Fruit fly (Drosophila melanogaster) whole organism, wandering third instar larva: ENCODE results near the gene ara.

Experiments used
- CG32264 ChIP-seq: fragments of 200-800 bp; sonication (Bioruptor generic); optimal IDR thresholded peaks from 2 replicates; lab custom pipeline; 2016; ENCODE audit warnings: missing biosample characterization, missing genetic modification characterization
- CG9705 ChIP-seq: fragments of 200-800 bp; sonication (Bioruptor generic); optimal IDR thresholded peaks from 2 replicates; lab custom pipeline; 2018; ENCODE audit warnings: missing biosample characterization, mild to moderate bottlenecking, missing genetic modification characterization
- CrebA ChIP-seq: fragments of 200-800 bp; sonication (Bioruptor generic); optimal IDR thresholded peaks from 2 replicates; lab custom pipeline; 2016; ENCODE audit warnings: missing biosample characterization, mild to moderate bottlenecking, missing genetic modification characterization, borderline replicate concordance
- Dfd ChIP-seq: fragments of >200 bp; optimal IDR thresholded peaks from 2 replicates; lab custom pipeline; 2017; ENCODE audit warnings: missing biosample characterization, missing genetic modification characterization
- Dif ChIP-seq: fragments of 200-275, 200-300 bp; sonication (Bioruptor generic); optimal IDR thresholded peaks from 2 replicates; lab custom pipeline; 2018; ENCODE audit warnings: missing biosample characterization, missing genetic modification characterization; ENCODE audit not compliant: partially characterized antibody
- HLH106 ChIP-seq: fragments of 200-800 bp; optimal IDR thresholded peaks from 3 replicates; lab custom pipeline; 2019; ENCODE audit warnings: missing biosample characterization, mild to moderate bottlenecking, missing genetic modification characterization, moderate library complexity
- Hr83 ChIP-seq: fragments of 200-300 bp; sonication (Bioruptor generic); optimal IDR thresholded peaks from 2 replicates; lab custom pipeline; 2016; ENCODE audit warnings: missing biosample characterization, mild to moderate bottlenecking, missing genetic modification characterization, moderate library complexity; ENCODE audit not compliant: poor library complexity, severe bottlenecking
- Jra ChIP-seq: sonication (Bioruptor generic); optimal IDR thresholded peaks from 2 replicates; lab custom pipeline; 2016; ENCODE audit warnings: missing biosample characterization, missing genetic modification characterization
- Mio ChIP-seq: sonication (Bioruptor generic); optimal IDR thresholded peaks from 2 replicates; lab custom pipeline; 2016; ENCODE audit warnings: missing biosample characterization, missing genetic modification characterization
- N ChIP-seq: fragments of >200 bp; optimal IDR thresholded peaks from 2 replicates; lab custom pipeline; 2018; ENCODE audit warnings: missing biosample characterization, missing external identifiers, missing genetic modification characterization
- OdsH ChIP-seq: fragments of 200-800 bp; sonication (Bioruptor generic); optimal IDR thresholded peaks from 2 replicates; lab custom pipeline; 2016; ENCODE audit warnings: missing biosample characterization, mild to moderate bottlenecking, missing genetic modification characterization
- Sp1 ChIP-seq: fragments of 200-800 bp; sonication (Bioruptor generic); optimal IDR thresholded peaks from 3 replicates; lab custom pipeline; 2019; ENCODE audit warnings: missing biosample characterization, mild to moderate bottlenecking, missing genetic modification characterization, moderate library complexity
- Vsx2 ChIP-seq: fragments of 200-300, 225-300 bp; sonication (Bioruptor generic); optimal IDR thresholded peaks from 2 replicates; lab custom pipeline; 2018; ENCODE audit warnings: missing biosample characterization, missing genetic modification characterization; ENCODE audit not compliant: partially characterized antibody
- brk ChIP-seq: fragments of 200-800 bp; sonication (Bioruptor generic); optimal IDR thresholded peaks from 2 replicates; lab custom pipeline; 2016; ENCODE audit warnings: missing biosample characterization, mild to moderate bottlenecking, missing genetic modification characterization
- dl ChIP-seq, 2 experiments: fragments of 175-275, 200-275 bp in 1 of 2; fragments of 200-275 bp in 1 of 2; sonication (Bioruptor generic); optimal IDR thresholded peaks; lab custom pipeline; 2018; ENCODE audit warnings: mild to moderate bottlenecking in 2 of 2, missing biosample characterization in 2 of 2, missing genetic modification characterization in 2 of 2, moderate library complexity in 2 of 2; ENCODE audit not compliant: partially characterized antibody in 2 of 2, insufficient read depth in 1 of 2
- dmrt93B ChIP-seq: fragments of 200-800 bp; sonication (Bioruptor generic); optimal IDR thresholded peaks from 2 replicates; lab custom pipeline; 2018; ENCODE audit warnings: missing biosample characterization, mild to moderate bottlenecking, missing genetic modification characterization
- dsf ChIP-seq: sonication (Bioruptor generic); optimal IDR thresholded peaks from 2 replicates; lab custom pipeline; 2016; ENCODE audit warnings: missing biosample characterization, missing genetic modification characterization, borderline replicate concordance
- ey ChIP-seq: fragments of 200-800 bp; sonication (Bioruptor generic); optimal IDR thresholded peaks from 2 replicates; lab custom pipeline; 2016; ENCODE audit warnings: missing biosample characterization, missing genetic modification characterization
- foxo ChIP-seq, 2 experiments: fragments of 200-800 bp; sonication (Bioruptor generic); optimal IDR thresholded peaks; 2 replicates in 1 of 2; 3 replicates in 1 of 2; lab custom pipeline; 2016 to 2017; ENCODE audit warnings: missing biosample characterization in 2 of 2, missing genetic modification characterization in 2 of 2
- fru ChIP-seq: fragments of 200-800 bp; sonication (Bioruptor generic); optimal IDR thresholded peaks from 3 replicates; lab custom pipeline; 2016; ENCODE audit warnings: missing biosample characterization, mild to moderate bottlenecking, missing genetic modification characterization
- h ChIP-seq: fragments of 200-800 bp; sonication (Bioruptor generic); optimal IDR thresholded peaks from 3 replicates; lab custom pipeline; 2016; ENCODE audit warnings: missing biosample characterization, mild to moderate bottlenecking, missing genetic modification characterization
- lola ChIP-seq: fragments of >200 bp; optimal IDR thresholded peaks from 2 replicates; lab custom pipeline; 2017; ENCODE audit warnings: missing biosample characterization, missing genetic modification characterization
- pan ChIP-seq: fragments of >200 bp; optimal IDR thresholded peaks from 2 replicates; lab custom pipeline; 2017
- psq ChIP-seq: fragments of 200-800 bp; sonication (Bioruptor generic); optimal IDR thresholded peaks from 3 replicates; lab custom pipeline; 2017; ENCODE audit warnings: missing biosample characterization, mild to moderate bottlenecking, missing genetic modification characterization, moderate library complexity
- rgr ChIP-seq: fragments of 200-800 bp; sonication (Bioruptor generic); optimal IDR thresholded peaks from 3 replicates; lab custom pipeline; 2016; ENCODE audit warnings: missing biosample characterization, mild to moderate bottlenecking, missing genetic modification characterization
- sage ChIP-seq: fragments of 200-800 bp; sonication (Bioruptor generic); optimal IDR thresholded peaks from 2 replicates; lab custom pipeline; 2016; ENCODE audit warnings: missing biosample characterization, mild to moderate bottlenecking, missing genetic modification characterization
- usp ChIP-seq: fragments of >200 bp; optimal IDR thresholded peaks from 2 replicates; lab custom pipeline; 2017; ENCODE audit warnings: missing biosample characterization, missing genetic modification characterization

ara gene

DNA sequence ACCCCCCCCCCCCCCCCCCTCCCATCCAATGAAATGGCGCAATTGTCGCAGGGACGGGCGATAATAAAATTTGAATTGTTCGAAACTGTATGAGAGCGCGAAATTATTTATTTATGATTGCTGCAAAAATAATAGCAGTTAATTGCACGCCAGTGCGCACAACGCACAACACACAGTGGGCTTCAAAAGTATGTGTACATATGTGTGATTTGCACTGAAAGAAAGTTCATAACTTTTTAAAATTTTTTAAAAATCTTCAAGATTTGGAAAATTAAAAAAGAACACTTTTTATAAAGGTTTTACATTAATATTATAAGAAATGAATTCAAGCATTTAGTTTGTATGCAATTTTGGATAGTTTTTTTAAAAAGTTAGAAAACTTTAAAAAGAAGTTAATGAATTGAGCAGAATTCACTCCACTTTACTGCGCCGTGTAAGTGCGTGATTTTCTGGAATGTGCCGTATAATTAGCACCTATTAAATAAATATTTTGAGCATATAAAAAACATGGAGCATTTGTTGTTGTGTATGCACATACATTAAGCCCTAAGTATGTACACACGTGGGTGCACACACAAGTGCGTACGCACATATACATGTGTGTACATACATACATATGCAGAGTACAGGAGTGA, 9.6 kb downstream of the ara start:
- TF ChIP-seq Jra (GFP tag; lab: Kevin White, UChicago) (no peak), ey (peak; percentile 1), rgr (peak; percentile 3), h (GFP tag; lab: Kevin White, UChicago) (peak; percentile 16), foxo (GFP tag; optimal IDR thresholded peaks at IDR 0.05; lab: Kevin White, UChicago) (peak in 1 of 2 experiments; percentile 1)

DNA sequence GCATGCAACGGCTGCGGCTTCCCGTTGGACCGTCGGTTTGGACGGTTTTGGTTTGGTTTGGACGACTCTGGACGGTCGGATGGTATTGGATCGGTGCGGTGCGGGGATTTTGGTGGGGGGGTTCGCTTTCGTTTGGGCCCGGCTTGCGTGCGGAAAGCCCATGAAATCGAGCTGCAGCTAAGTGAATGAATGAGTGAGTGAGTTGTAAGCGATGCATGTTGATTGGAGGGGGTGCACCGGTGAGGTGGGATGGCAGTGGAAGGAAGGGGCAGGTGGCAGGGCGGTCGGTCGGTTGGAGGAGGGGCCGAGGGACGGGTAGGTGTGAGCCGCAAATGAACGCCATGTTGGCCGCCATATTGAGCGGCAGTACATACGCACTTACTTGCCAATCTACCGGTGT, 10.2 kb downstream of the ara start:
- TF ChIP-seq Hr83 (GFP tag; lab: Kevin White, UChicago) (no peak), Dfd (GFP tag; lab: Kevin White, UChicago) (peak; percentile 48)

DNA sequence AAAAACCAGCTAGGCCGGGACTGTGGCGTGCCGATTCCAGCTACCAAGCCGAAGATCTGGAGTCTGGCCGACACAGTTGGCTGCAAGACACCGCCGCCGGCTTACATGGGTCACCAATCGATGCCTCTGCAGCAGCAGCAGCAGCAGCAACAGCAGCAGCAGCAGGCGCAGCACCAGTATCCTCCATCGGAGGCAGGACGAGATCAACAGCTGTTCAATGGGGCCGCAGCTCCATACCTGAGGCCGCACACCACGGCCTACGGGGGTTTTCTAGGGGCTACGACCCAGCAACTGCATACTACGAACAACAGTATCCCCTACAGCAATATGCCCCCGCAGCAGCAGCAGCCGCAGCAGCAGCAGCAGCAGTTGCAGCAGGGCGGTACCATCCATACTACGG, 14.4 kb downstream of the ara start:
- TF ChIP-seq CG9705 (no peak), Dfd (GFP tag; lab: Kevin White, UChicago) (peak; percentile 84)

DNA sequence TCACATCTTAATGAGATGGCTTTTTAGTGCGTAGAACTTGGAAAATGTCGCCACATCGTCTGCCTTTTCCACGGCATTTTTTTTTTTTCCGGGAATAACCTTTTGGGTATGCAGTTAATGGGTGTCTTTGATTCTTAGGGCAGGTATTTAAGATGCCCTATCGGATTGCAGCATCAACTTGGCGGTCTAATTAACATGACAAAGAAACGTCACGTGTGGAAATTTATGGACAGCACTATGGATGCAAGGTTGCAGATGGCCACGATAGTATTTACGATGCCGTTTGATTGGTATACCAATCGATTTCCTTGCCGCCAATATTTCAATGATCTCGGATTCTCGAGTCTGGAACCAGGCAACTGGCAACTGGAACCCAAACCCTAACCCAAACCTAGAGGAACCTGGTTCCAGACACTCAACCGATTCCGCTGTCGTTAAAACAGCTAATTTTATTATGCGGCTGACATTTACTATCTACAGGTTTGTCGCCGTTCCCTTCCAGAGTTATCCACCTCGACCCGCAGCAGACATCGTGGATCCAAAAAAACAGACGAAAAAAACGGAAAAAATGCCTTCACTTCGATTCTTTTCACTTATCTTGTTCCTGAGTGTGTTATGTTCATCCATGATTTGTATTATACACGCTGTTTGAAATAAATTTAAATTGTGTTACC, 20.9 kb downstream of the ara start:
- TF ChIP-seq OdsH: no peak
- no peak for TF ChIP-seq psq (GFP tag; lab: Kevin White, UChicago)
- no peak for TF ChIP-seq ey
- TF ChIP-seq Sp1: no peak
- no peak for TF ChIP-seq dsf
- TF ChIP-seq CG32264 (GFP tag; lab: Kevin White, UChicago): no peak
- no peak for TF ChIP-seq N (GFP tag; lab: Kevin White, UChicago)
- TF ChIP-seq brk (GFP tag; lab: Kevin White, UChicago): no peak
- TF ChIP-seq Hr83 (GFP tag; lab: Kevin White, UChicago): no peak
- no peak for TF ChIP-seq lola (GFP tag; lab: Kevin White, UChicago)
- TF ChIP-seq dl (GFP tag; optimal IDR thresholded peaks at IDR 0.05; lab: Kevin White, UChicago; ENCODE audit: insufficient read depth in 1 of 2, partially characterized antibody in 2 of 2): no peak
- no peak for TF ChIP-seq fru (GFP tag; lab: Kevin White, UChicago)
- no peak for TF ChIP-seq sage (GFP tag; lab: Kevin White, UChicago)
- no peak for TF ChIP-seq usp (GFP tag; lab: Kevin White, UChicago)
- no peak for TF ChIP-seq Mio (GFP tag; lab: Kevin White, UChicago)
- no peak for TF ChIP-seq HLH106 (tag; lab: Kevin White, UChicago)
- TF ChIP-seq pan: no peak
- no peak for TF ChIP-seq Vsx2 (GFP tag; lab: Kevin White, UChicago)

DNA sequence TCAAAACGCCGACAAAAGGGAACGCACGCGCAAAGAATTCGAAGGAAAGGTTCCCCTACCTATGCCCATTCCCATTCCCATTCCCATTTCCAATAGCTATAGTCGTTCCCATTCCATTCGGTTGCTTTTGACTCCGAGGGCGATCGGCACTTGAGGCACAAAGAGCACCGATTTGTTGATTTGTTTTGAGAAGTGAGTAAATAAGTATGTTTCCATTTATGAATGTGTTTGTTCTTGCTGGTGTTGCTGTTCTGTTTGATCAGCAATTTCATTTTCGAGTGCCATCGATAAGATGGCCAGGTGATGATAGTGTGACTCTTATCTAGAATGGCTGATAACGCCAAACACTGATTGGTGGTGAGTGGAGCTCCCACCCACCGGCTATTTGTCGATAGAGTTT, 25.8 kb downstream of the ara start:
- TF ChIP-seq Hr83 (GFP tag; lab: Kevin White, UChicago) (no peak), N (GFP tag; lab: Kevin White, UChicago) (no peak), dmrt93B (GFP tag; lab: Kevin White, UChicago) (no peak), psq (GFP tag; lab: Kevin White, UChicago) (no peak), Dfd (GFP tag; lab: Kevin White, UChicago) (no peak), CG32264 (GFP tag; lab: Kevin White, UChicago) (no peak), usp (GFP tag; lab: Kevin White, UChicago) (no peak), Jra (GFP tag; lab: Kevin White, UChicago) (no peak), foxo (GFP tag; optimal IDR thresholded peaks at IDR 0.05; lab: Kevin White, UChicago) (no peak), dl (GFP tag; optimal IDR thresholded peaks at IDR 0.05; lab: Kevin White, UChicago; ENCODE audit: insufficient read depth in 1 of 2, partially characterized antibody in 2 of 2) (no peak), pan (no peak), lola (GFP tag; lab: Kevin White, UChicago) (no peak)

DNA sequence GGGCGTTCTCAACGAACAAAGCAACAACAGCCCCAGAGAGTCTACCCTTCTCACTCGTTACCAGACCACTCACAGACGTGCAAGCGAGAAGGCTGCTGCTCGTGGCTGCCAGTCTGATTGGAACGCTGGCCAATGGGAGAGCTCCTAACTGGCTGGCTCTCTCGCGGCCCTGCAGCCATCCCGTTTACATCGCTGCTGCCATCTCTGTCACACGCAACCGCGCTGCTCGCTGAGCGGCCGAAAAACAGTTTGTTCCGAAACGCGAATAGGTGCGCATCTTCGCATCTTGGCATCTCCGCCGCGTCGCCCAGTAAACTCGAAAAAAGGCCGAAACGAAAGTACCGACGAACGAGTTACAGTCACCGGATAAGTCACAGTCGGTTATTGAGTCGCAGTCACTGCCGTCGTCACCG, 28.9 kb downstream of the ara start, which contains the start of gene caup:
TSS of gene caup (plus strand) at position 245 of the 413 bp plus-strand sequence.
- TF ChIP-seq Dif (peak; percentile 80), h (GFP tag; lab: Kevin White, UChicago) (peak; percentile 5), CrebA (GFP tag; lab: Kevin White, UChicago) (no peak)
- TF ChIP-seq, all 38 proteins: peak for 2
